Fruit fly (Drosophila melanogaster) whole organism, embryonic: ENCODE measurements around the gene Gale.

Source experiments
- Bdp1 ChIP-seq: fragments of 200-800 bp; sonication (Bioruptor generic); optimal IDR thresholded peaks from 3 replicates; lab custom pipeline; 2016; ENCODE audit warnings: missing biosample characterization, missing genetic modification characterization
- Bteb2 ChIP-seq: fragments of 200-800 bp; sonication (Bioruptor generic); optimal IDR thresholded peaks from 2 replicates; lab custom pipeline; 2016; ENCODE audit warnings: missing biosample characterization, missing genetic modification characterization
- CG10147 ChIP-seq: fragments of 200-800 bp; sonication (Bioruptor generic); optimal IDR thresholded peaks from 2 replicates; lab custom pipeline; 2019; ENCODE audit warnings: missing biosample characterization, mild to moderate bottlenecking, missing genetic modification characterization, moderate library complexity
- CG10366 ChIP-seq: fragments of 200-800 bp; sonication (Bioruptor generic); IDR thresholded peaks from 2 replicates; pipeline ENCODE4 v1.3.6; 2022; ENCODE audit warnings: missing biosample characterization, missing genetic modification characterization
- CG10462 ChIP-seq: fragments of 200-800 bp; sonication (Bioruptor generic); optimal IDR thresholded peaks from 2 replicates; lab custom pipeline; 2016; ENCODE audit warnings: missing biosample characterization, missing genetic modification characterization
- CG10565 ChIP-seq: fragments of 200-800 bp; sonication (Bioruptor generic); optimal IDR thresholded peaks from 3 replicates; lab custom pipeline; 2016; ENCODE audit warnings: missing biosample characterization, mild to moderate bottlenecking, missing genetic modification characterization
- CG12769 ChIP-seq: fragments of 200-800 bp; sonication (Bioruptor generic); optimal IDR thresholded peaks from 2 replicates; lab custom pipeline; 2019; ENCODE audit warnings: missing biosample characterization, mild to moderate bottlenecking, missing genetic modification characterization, moderate library complexity
- CG13424 ChIP-seq: fragments of 200-800 bp; sonication (Bioruptor generic); optimal IDR thresholded peaks from 2 replicates; lab custom pipeline; 2019; ENCODE audit warnings: missing biosample characterization, mild to moderate bottlenecking, missing genetic modification characterization, moderate library complexity
- CG14050 ChIP-seq: fragments of 200-800 bp; sonication (Bioruptor generic); IDR thresholded peaks from 3 replicates; pipeline ENCODE4 v1.3.6; 2022; ENCODE audit warnings: missing biosample characterization, missing genetic modification characterization
- CG14710 ChIP-seq: fragments of 200-800 bp; sonication (Bioruptor generic); optimal IDR thresholded peaks from 3 replicates; lab custom pipeline; 2019; ENCODE audit warnings: missing biosample characterization, mild to moderate bottlenecking, missing genetic modification characterization, moderate library complexity
- CG15696 ChIP-seq: fragments of 200-800 bp; sonication (Bioruptor generic); optimal IDR thresholded peaks from 2 replicates; lab custom pipeline; 2019; ENCODE audit warnings: missing biosample characterization, mild to moderate bottlenecking, missing genetic modification characterization, moderate library complexity
- CG1602 ChIP-seq: fragments of 200-800 bp; sonication (Bioruptor generic); optimal IDR thresholded peaks from 3 replicates; lab custom pipeline; 2016; ENCODE audit warnings: missing biosample characterization, missing genetic modification characterization
- CG17186 ChIP-seq: fragments of 200-800 bp; sonication (Bioruptor generic); optimal IDR thresholded peaks from 3 replicates; lab custom pipeline; 2017; ENCODE audit warnings: missing biosample characterization, missing genetic modification reagents, missing genetic modification characterization
- CG17385 ChIP-seq: fragments of 200-800 bp; sonication (Bioruptor generic); optimal IDR thresholded peaks from 3 replicates; lab custom pipeline; 2018; ENCODE audit warnings: missing biosample characterization, mild to moderate bottlenecking, missing genetic modification characterization
- CG17829 ChIP-seq: fragments of 200-800 bp; optimal IDR thresholded peaks from 2 replicates; lab custom pipeline; 2019; ENCODE audit warnings: missing biosample characterization, mild to moderate bottlenecking, missing genetic modification characterization, moderate library complexity
- CG18599 ChIP-seq: fragments of 200-800 bp; sonication (Bioruptor generic); optimal IDR thresholded peaks from 3 replicates; lab custom pipeline; 2017; ENCODE audit warnings: missing biosample characterization, missing genetic modification characterization, mild to moderate bottlenecking, moderate library complexity, missing genetic modification reagents
- CG18619 ChIP-seq: fragments of 200-800 bp; sonication (Bioruptor generic); optimal IDR thresholded peaks from 3 replicates; lab custom pipeline; 2017; ENCODE audit warnings: missing biosample characterization, mild to moderate bottlenecking, missing genetic modification characterization
- CG30403 ChIP-seq: fragments of 200-800 bp; sonication (Bioruptor generic); optimal IDR thresholded peaks from 3 replicates; lab custom pipeline; 2016; ENCODE audit warnings: missing biosample characterization, missing genetic modification characterization
- CG4404 ChIP-seq: fragments of 200-800 bp; sonication (Bioruptor generic); IDR thresholded peaks from 2 replicates; pipeline ENCODE4 v1.3.6; 2022; ENCODE audit warnings: missing biosample characterization, missing genetic modification characterization
- CG6765 ChIP-seq: fragments of 200-800 bp; sonication (Bioruptor generic); optimal IDR thresholded peaks from 3 replicates; lab custom pipeline; 2017; ENCODE audit warnings: missing biosample characterization, mild to moderate bottlenecking, missing genetic modification characterization
- CG7271 ChIP-seq: fragments of 200-800 bp; sonication (Bioruptor generic); optimal IDR thresholded peaks from 2 replicates; lab custom pipeline; 2018; ENCODE audit warnings: missing biosample characterization, mild to moderate bottlenecking, missing genetic modification characterization, moderate library complexity
- CG7556 ChIP-seq: fragments of 200-800 bp; sonication (Bioruptor generic); optimal IDR thresholded peaks from 2 replicates; lab custom pipeline; 2017; ENCODE audit warnings: missing biosample characterization, mild to moderate bottlenecking, missing genetic modification characterization
- CG7745 ChIP-seq: fragments of 200-800 bp; sonication (Bioruptor generic); optimal IDR thresholded peaks from 2 replicates; lab custom pipeline; 2018; ENCODE audit warnings: missing biosample characterization, mild to moderate bottlenecking, missing genetic modification characterization, moderate library complexity
- CG7839 ChIP-seq: fragments of 200-800 bp; sonication (Bioruptor generic); optimal IDR thresholded peaks from 3 replicates; lab custom pipeline; 2018; ENCODE audit warnings: missing biosample characterization, mild to moderate bottlenecking, missing genetic modification characterization, moderate library complexity
- CG9215 ChIP-seq: fragments of 200-800 bp; sonication (Bioruptor generic); IDR thresholded peaks from 2 replicates; pipeline ENCODE4 v1.3.6; 2022; ENCODE audit warnings: missing biosample characterization, missing genetic modification characterization
- CHES-1-like ChIP-seq: fragments of 200-800 bp; sonication (Bioruptor generic); optimal IDR thresholded peaks from 2 replicates; lab custom pipeline; 2016; ENCODE audit warnings: missing biosample characterization, missing genetic modification characterization
- HLH54F ChIP-seq: fragments of 200-800 bp; sonication (Bioruptor generic); optimal IDR thresholded peaks from 3 replicates; lab custom pipeline; 2016; ENCODE audit warnings: missing biosample characterization, missing genetic modification characterization
- NfI ChIP-seq: fragments of 200-800 bp; sonication (Bioruptor generic); optimal IDR thresholded peaks from 3 replicates; lab custom pipeline; 2018; ENCODE audit warnings: missing biosample characterization, mild to moderate bottlenecking, missing genetic modification characterization, moderate library complexity
- Tbp ChIP-seq: fragments of >200 bp; optimal IDR thresholded peaks from 2 replicates; lab custom pipeline; 2018; ENCODE audit warnings: missing biosample characterization, missing genetic modification characterization
- Vsx1 ChIP-seq: fragments of 200-800 bp; sonication (Bioruptor generic); optimal IDR thresholded peaks from 2 replicates; lab custom pipeline; 2017; ENCODE audit warnings: missing biosample characterization, mild to moderate bottlenecking, missing genetic modification characterization, missing genetic modification reagents
- al ChIP-seq: fragments of 200-800 bp; sonication (Bioruptor generic); IDR thresholded peaks from 2 replicates; pipeline ENCODE4 v1.3.6; 2022; ENCODE audit warnings: missing biosample characterization, missing genetic modification characterization
- caup ChIP-seq: fragments of 200-800 bp; sonication (Bioruptor generic); optimal IDR thresholded peaks from 3 replicates; lab custom pipeline; 2017; ENCODE audit warnings: missing biosample characterization, mild to moderate bottlenecking, missing genetic modification characterization, moderate library complexity; ENCODE audit not compliant: severe bottlenecking
- corto ChIP-seq: fragments of 200-800 bp; sonication (Bioruptor generic); optimal IDR thresholded peaks from 2 replicates; lab custom pipeline; 2016; ENCODE audit warnings: missing biosample characterization, mild to moderate bottlenecking, missing genetic modification characterization, moderate library complexity
- crp ChIP-seq, 2 experiments: fragments of 200-800 bp; sonication (Bioruptor generic); optimal IDR thresholded peaks; 2 replicates in 1 of 2; 3 replicates in 1 of 2; lab custom pipeline; 2017; ENCODE audit warnings: missing biosample characterization in 2 of 2, missing genetic modification characterization in 2 of 2, mild to moderate bottlenecking in 1 of 2, moderate library complexity in 1 of 2
- dimm ChIP-seq: fragments of 200-800 bp; sonication (Bioruptor generic); IDR thresholded peaks from 2 replicates; pipeline ENCODE4 v1.3.6; 2022; ENCODE audit warnings: missing biosample characterization, missing genetic modification characterization
- dmrt99B ChIP-seq: fragments of 200-800 bp; sonication (Bioruptor generic); optimal IDR thresholded peaks from 2 replicates; lab custom pipeline; 2018; ENCODE audit warnings: missing biosample characterization, mild to moderate bottlenecking, missing genetic modification characterization, moderate library complexity
- exex ChIP-seq: fragments of 200-800 bp; sonication (Bioruptor generic); optimal IDR thresholded peaks from 4 replicates; lab custom pipeline; 2018; ENCODE audit warnings: missing biosample characterization, mild to moderate bottlenecking, missing genetic modification characterization, moderate library complexity
- fd102C ChIP-seq: fragments of 200-800 bp; sonication (Bioruptor generic); optimal IDR thresholded peaks from 2 replicates; lab custom pipeline; 2018; ENCODE audit warnings: missing biosample characterization, mild to moderate bottlenecking, missing genetic modification characterization, moderate library complexity
- gt ChIP-seq: fragments of 200-800 bp; sonication (Bioruptor generic); IDR thresholded peaks from 2 replicates; pipeline ENCODE4 v1.3.6; 2022; ENCODE audit warnings: missing biosample characterization, missing genetic modification characterization
- ham ChIP-seq: fragments of 200-800 bp; sonication (Bioruptor generic); IDR thresholded peaks from 2 replicates; pipeline ENCODE4 v1.3.6; 2022; ENCODE audit warnings: missing biosample characterization, missing genetic modification characterization
- her ChIP-seq: fragments of 200-800 bp; sonication (Bioruptor generic); optimal IDR thresholded peaks from 2 replicates; lab custom pipeline; 2016; ENCODE audit warnings: missing biosample characterization, missing genetic modification characterization
- hth ChIP-seq: fragments of >200 bp; optimal IDR thresholded peaks from 2 replicates; lab custom pipeline; 2017; ENCODE audit warnings: inconsistent platforms
- sd ChIP-seq: fragments of 200-800 bp; sonication (Bioruptor generic); optimal IDR thresholded peaks from 3 replicates; lab custom pipeline; 2018; ENCODE audit warnings: missing biosample characterization, mild to moderate bottlenecking, missing genetic modification characterization, moderate library complexity
- slp2 ChIP-seq: fragments of 200-800 bp; sonication (Bioruptor generic); optimal IDR thresholded peaks from 2 replicates; lab custom pipeline; 2016; ENCODE audit warnings: missing biosample characterization, missing genetic modification characterization
- sr ChIP-seq: fragments of 200-800 bp; sonication (Bioruptor generic); IDR thresholded peaks from 3 replicates; pipeline ENCODE4 v1.3.6; 2022; ENCODE audit warnings: missing biosample characterization, missing genetic modification characterization
- ttk ChIP-seq: fragments of 200-800 bp; sonication (Bioruptor generic); IDR thresholded peaks from 2 replicates; pipeline ENCODE4 v2.1.2; 2022; ENCODE audit warnings: missing biosample characterization, missing genetic modification characterization
- twi ChIP-seq: fragments of 200-800 bp; optimal IDR thresholded peaks from 2 replicates; lab custom pipeline; 2019; ENCODE audit warnings: missing biosample characterization, mild to moderate bottlenecking, missing genetic modification characterization, moderate library complexity
- zfh1 ChIP-seq: fragments of 200-800 bp; sonication (Bioruptor generic); IDR thresholded peaks from 3 replicates; pipeline ENCODE4 v1.3.6; 2022; ENCODE audit warnings: missing biosample characterization, missing genetic modification characterization

The Gale gene

DNA sequence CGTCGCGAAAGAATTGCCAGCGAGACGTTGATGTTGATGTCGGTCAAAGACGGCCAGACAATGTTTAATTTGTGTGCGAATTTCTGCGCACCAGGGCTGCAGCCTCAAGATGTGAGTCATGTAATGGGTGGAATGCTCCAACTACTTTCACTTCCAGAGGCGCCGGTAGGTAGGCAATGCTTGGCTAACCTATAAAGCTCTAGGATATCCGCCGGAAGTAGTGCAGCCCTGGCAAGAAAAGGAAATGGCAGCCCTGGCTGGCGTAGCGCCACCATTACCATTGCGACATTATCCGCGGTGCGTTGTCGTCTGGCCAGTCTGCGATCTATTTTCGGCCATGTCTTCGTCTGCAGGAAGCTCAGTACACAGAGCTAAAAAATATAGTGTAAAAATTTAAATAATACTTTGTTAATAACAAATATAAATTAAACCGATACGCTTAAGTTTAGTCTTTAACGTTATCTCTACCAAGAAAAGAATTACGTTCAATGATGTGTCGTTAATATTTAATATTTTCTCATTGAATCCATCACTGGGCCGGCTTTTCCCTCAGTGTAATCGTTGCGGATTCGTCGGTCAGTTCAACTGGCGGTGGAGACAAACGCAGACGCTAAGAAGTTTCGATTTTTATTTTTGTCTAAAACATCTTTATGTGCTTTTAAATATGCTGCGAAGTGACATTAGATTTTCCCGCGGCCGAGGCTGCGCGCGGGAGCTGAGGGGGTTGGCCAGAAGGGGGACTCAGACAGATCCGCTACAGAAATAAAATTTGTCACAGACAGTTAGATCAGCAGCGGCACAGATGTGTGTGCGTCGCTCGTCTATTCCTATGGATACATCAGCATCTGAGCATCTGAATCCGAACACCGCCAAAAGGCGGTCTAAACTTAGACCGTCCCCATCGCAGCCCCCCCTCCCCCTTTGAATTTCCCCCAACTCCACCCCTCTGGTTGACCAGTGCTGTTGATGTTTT, 36.4 kb upstream of the Gale start (continued):
- peak; percentile 25 for TF ChIP-seq twi
- TF ChIP-seq HLH54F (GFP tag; lab: Kevin White, UChicago) = peak; percentile 63
- no peak for TF ChIP-seq CG7745 (tag; lab: Kevin White, UChicago)
- peak; percentile 34 for TF ChIP-seq Bdp1 (GFP tag; lab: Kevin White, UChicago)
- peak; percentile 71 for TF ChIP-seq CG18619 (GFP tag; lab: Kevin White, UChicago)
- TF ChIP-seq CHES-1-like (GFP tag; lab: Kevin White, UChicago) = peak; percentile 39
- peak; percentile 32 for TF ChIP-seq CG15696 (tag; lab: Kevin White, UChicago)
- peak; percentile 7 for TF ChIP-seq CG17829 (tag; lab: Kevin White, UChicago)
- peak; percentile 76 for TF ChIP-seq NfI (GFP tag; lab: Kevin White, UChicago)
- TF ChIP-seq CG17186 = peak; percentile 25
- no peak for TF ChIP-seq corto
- peak; percentile 62 for TF ChIP-seq CG4404 (GFP tag; lab: Robert Waterston, UW)
- peak; percentile 57 for TF ChIP-seq dimm (GFP tag; lab: Robert Waterston, UW)
- TF ChIP-seq her (GFP tag; lab: Kevin White, UChicago) = peak; percentile 70
- TF ChIP-seq Tbp (GFP tag; lab: Kevin White, UChicago) = no peak
- peak; percentile 24 for TF ChIP-seq CG14710 (tag; lab: Kevin White, UChicago)
- TF ChIP-seq CG17385 (GFP tag; lab: Kevin White, UChicago) = peak; percentile 72
- peak; percentile 51; the same call in 1 of the 2 replicates for TF ChIP-seq ham (GFP tag; lab: Robert Waterston, UW)
- TF ChIP-seq fd102C (GFP tag; lab: Kevin White, UChicago) = peak; percentile 11
- peak; percentile 40 for TF ChIP-seq CG7271 (tag; lab: Kevin White, UChicago)
- TF ChIP-seq CG1602 (GFP tag; lab: Kevin White, UChicago) = no peak
- peak; percentile 61 for TF ChIP-seq CG30403 (GFP tag; lab: Kevin White, UChicago)
- TF ChIP-seq Bteb2 (GFP tag; lab: Kevin White, UChicago) = no peak
- TF ChIP-seq exex (tag; lab: Kevin White, UChicago) = peak; percentile 17
- TF ChIP-seq CG10366 = peak; percentile 44
- TF ChIP-seq CG6765 (GFP tag; lab: Kevin White, UChicago) = peak; percentile 68
- peak; percentile 68 for TF ChIP-seq dmrt99B
- peak; percentile 64 for TF ChIP-seq Vsx1 (GFP tag; lab: Kevin White, UChicago)
- TF ChIP-seq crp (GFP tag; optimal IDR thresholded peaks at IDR 0.05; lab: Kevin White, UChicago) = peak in 1 of 2 experiments; percentile 24
- TF ChIP-seq al (GFP tag; lab: Robert Waterston, UW) = peak; percentile 69
- peak; percentile 81 for TF ChIP-seq caup (GFP tag; lab: Kevin White, UChicago)
- peak; percentile 71 for TF ChIP-seq CG7839 (tag; lab: Kevin White, UChicago)
- no peak for TF ChIP-seq slp2
- TF ChIP-seq zfh1 (GFP tag; lab: Robert Waterston, UW) = peak; percentile 78
- peak; percentile 63 for TF ChIP-seq CG7556
- TF ChIP-seq ttk (GFP tag; lab: Robert Waterston, UW) = peak; percentile 69
- TF ChIP-seq CG10147 = peak; percentile 54
- TF ChIP-seq CG18599 = peak; percentile 77
- peak; percentile 41 for TF ChIP-seq sd (tag; lab: Kevin White, UChicago)
- peak; percentile 47; the same call in 1 of the 2 replicates for TF ChIP-seq gt
- TF ChIP-seq CG14050 = peak; percentile 76
- peak; percentile 74 for TF ChIP-seq CG9215 (GFP tag; lab: Robert Waterston, UW)
- TF ChIP-seq sr (GFP tag; lab: Robert Waterston, UW) = peak; percentile 47; the same call in 1 of the 3 replicates
- peak; percentile 92 for TF ChIP-seq CG12769
- TF ChIP-seq CG10565 (GFP tag; lab: Kevin White, UChicago) = no peak
- peak; percentile 67 for TF ChIP-seq CG13424 (tag; lab: Kevin White, UChicago)
- no peak for TF ChIP-seq CG10462 (GFP tag; lab: Kevin White, UChicago)
- no peak for TF ChIP-seq hth
